Fruit fly (Drosophila melanogaster): ENCODE measurements around the gene CG15186.

dm6 chr3R:6462978-6463377 is 15.1 kb upstream of the CG15186 start:
- TF ChIP-seq CG31627 (GFP tag; optimal IDR thresholded peaks at IDR 0.05) (no peak), CG7368 (GFP tag; optimal IDR thresholded peaks at IDR 0.05) (no peak), Gug (GFP tag; IDR thresholded peaks at IDR 0.05) (no peak)

Measured in whole organism, prepupa.